Worm (Caenorhabditis elegans): ENCODE results near the gene klp-18.

klp-18 gene

ce11 chrIV:7020630-7021029 lies 19.4 kb upstream of the klp-18 start:
- TF ChIP-seq him-1 (tag; optimal IDR thresholded peaks at IDR 0.05) (no peak), W03F9.2 (tag; optimal IDR thresholded peaks at IDR 0.05) (no peak), dao-5 (tag; optimal IDR thresholded peaks at IDR 0.05) (no peak)

ce11 chrIV:7022227-7022626 lies 17.8 kb upstream of the klp-18 start:
- no peak for TF ChIP-seq him-1 (tag; optimal IDR thresholded peaks at IDR 0.05)
- no peak for TF ChIP-seq W03F9.2 (tag; optimal IDR thresholded peaks at IDR 0.05)
- TF ChIP-seq dao-5 (tag; optimal IDR thresholded peaks at IDR 0.05) = no peak

- TF ChIP-seq dao-5 (tag; optimal IDR thresholded peaks at IDR 0.05) (no peak), W03F9.2 (tag; optimal IDR thresholded peaks at IDR 0.05) (peak; percentile 55)
Observed at ce11 chrIV:7023004-7023403, 17.0 kb upstream of the klp-18 start.

- TF ChIP-seq dao-5 (tag; optimal IDR thresholded peaks at IDR 0.05) = no peak
- no peak for TF ChIP-seq W03F9.2 (tag; optimal IDR thresholded peaks at IDR 0.05)
- TF ChIP-seq him-1 (tag; optimal IDR thresholded peaks at IDR 0.05) = no peak
Observed at ce11 chrIV:7023858-7024257, 16.2 kb upstream of the klp-18 start, which contains the start of gene adah-1. adah-1 (plus strand) TSS chrIV:7024211.

ce11 chrIV:7024829-7025228 lies 15.2 kb upstream of the klp-18 start:
- no peak for TF ChIP-seq him-1 (tag; optimal IDR thresholded peaks at IDR 0.05)
- TF ChIP-seq W03F9.2 (tag; optimal IDR thresholded peaks at IDR 0.05) = no peak
- no peak for TF ChIP-seq dao-5 (tag; optimal IDR thresholded peaks at IDR 0.05)

ce11 chrIV:7025835-7026234 lies 14.2 kb upstream of the klp-18 start:
- TF ChIP-seq W03F9.2 (tag; optimal IDR thresholded peaks at IDR 0.05) (no peak), him-1 (tag; optimal IDR thresholded peaks at IDR 0.05) (no peak)

- TF ChIP-seq W03F9.2 (tag; optimal IDR thresholded peaks at IDR 0.05) = no peak
- no peak for TF ChIP-seq dao-5 (tag; optimal IDR thresholded peaks at IDR 0.05)
- no peak for TF ChIP-seq him-1 (tag; optimal IDR thresholded peaks at IDR 0.05)
Observed at ce11 chrIV:7031019-7031418, 9.0 kb upstream of the klp-18 start.

- TF ChIP-seq him-1 (tag; optimal IDR thresholded peaks at IDR 0.05) (no peak), W03F9.2 (tag; optimal IDR thresholded peaks at IDR 0.05) (no peak), dao-5 (tag; optimal IDR thresholded peaks at IDR 0.05) (no peak)
Observed at ce11 chrIV:7032459-7032858, 7.6 kb upstream of the klp-18 start, which contains the start of gene C06G3.8. C06G3.8 (minus strand) TSS chrIV:7032559.

- TF ChIP-seq W03F9.2 (tag; optimal IDR thresholded peaks at IDR 0.05) (no peak), dao-5 (tag; optimal IDR thresholded peaks at IDR 0.05) (no peak), him-1 (tag; optimal IDR thresholded peaks at IDR 0.05) (no peak)
Observed at ce11 chrIV:7035823-7036222, 4.2 kb upstream of the klp-18 start, which contains the start of gene C06G3.3. C06G3.3 (plus strand) TSS chrIV:7036123.

ce11 chrIV:7036790-7037189 lies 3.2 kb upstream of the klp-18 start, which contains the start of gene ufl-1:
ufl-1 (minus strand) TSS chrIV:7036859.
- TF ChIP-seq him-1 (tag; optimal IDR thresholded peaks at IDR 0.05) = no peak
- TF ChIP-seq W03F9.2 (tag; optimal IDR thresholded peaks at IDR 0.05) = no peak
- TF ChIP-seq dao-5 (tag; optimal IDR thresholded peaks at IDR 0.05) = no peak

ce11 chrIV:7043430-7043829 lies 3.4 kb downstream of the klp-18 start:
- no peak for TF ChIP-seq W03F9.2 (tag; optimal IDR thresholded peaks at IDR 0.05)
- no peak for TF ChIP-seq him-1 (tag; optimal IDR thresholded peaks at IDR 0.05)
- no peak for TF ChIP-seq dao-5 (tag; optimal IDR thresholded peaks at IDR 0.05)

- TF ChIP-seq W03F9.2 (tag; optimal IDR thresholded peaks at IDR 0.05) (peak; percentile 82), him-1 (tag; optimal IDR thresholded peaks at IDR 0.05) (no peak), dao-5 (tag; optimal IDR thresholded peaks at IDR 0.05) (no peak)
Observed at ce11 chrIV:7044552-7045139, 4.6 kb downstream of the klp-18 start, which contains the start of gene tin-9.1. tin-9.1 (minus strand) TSS chrIV:7044602.

ce11 chrIV:7045362-7045936 lies 5.4 kb downstream of the klp-18 start:
- TF ChIP-seq dao-5 (tag; optimal IDR thresholded peaks at IDR 0.05) (no peak), W03F9.2 (tag; optimal IDR thresholded peaks at IDR 0.05) (no peak), him-1 (tag; optimal IDR thresholded peaks at IDR 0.05) (no peak)

- TF ChIP-seq dao-5 (tag; optimal IDR thresholded peaks at IDR 0.05) = no peak
- no peak for TF ChIP-seq W03F9.2 (tag; optimal IDR thresholded peaks at IDR 0.05)
- no peak for TF ChIP-seq him-1 (tag; optimal IDR thresholded peaks at IDR 0.05)
Observed at ce11 chrIV:7046641-7047361, 6.8 kb downstream of the klp-18 start.
